Worm (Caenorhabditis elegans): ENCODE measurements around the gene B0034.2.

B0034.2 gene

DNA sequence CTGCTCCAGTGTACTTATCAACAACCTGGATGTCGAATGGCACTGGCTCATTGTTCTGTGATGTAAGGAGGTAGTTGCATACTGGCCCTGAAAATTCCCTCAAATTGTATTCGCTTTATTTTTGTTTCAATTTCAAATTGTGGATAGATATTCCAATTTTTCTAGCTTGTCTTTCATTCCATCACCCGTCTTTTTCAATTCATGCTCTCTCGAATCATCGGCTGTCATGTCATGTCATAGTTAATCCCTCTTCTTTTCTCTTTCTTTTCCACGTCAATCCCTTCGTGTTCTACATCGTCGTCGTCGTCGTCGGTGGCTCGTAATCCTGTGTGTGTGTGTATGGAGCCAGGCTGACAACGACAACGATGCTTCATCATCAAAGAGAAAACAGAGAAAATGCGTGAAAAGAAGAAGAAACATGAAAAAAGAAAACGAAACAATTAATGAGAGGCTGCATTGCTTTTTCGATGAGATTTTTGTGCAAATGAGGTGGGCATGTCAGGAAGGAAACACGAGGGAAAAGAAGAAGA is 11.5 kb upstream of the B0034.2 start:
- TF ChIP-seq madf-6 (GFP tag; IDR thresholded peaks at IDR 0.05) (no peak), mxl-1 (tag; optimal IDR thresholded peaks at IDR 0.05) (no peak), nhr-120 (GFP tag; IDR thresholded peaks at IDR 0.05) (no peak), F10E7.11 (tag; optimal IDR thresholded peaks at IDR 0.05) (no peak), madf-10 (tag; optimal IDR thresholded peaks at IDR 0.05) (no peak), F33H1.4 (GFP tag; IDR thresholded peaks at IDR 0.05) (no peak)

DNA sequence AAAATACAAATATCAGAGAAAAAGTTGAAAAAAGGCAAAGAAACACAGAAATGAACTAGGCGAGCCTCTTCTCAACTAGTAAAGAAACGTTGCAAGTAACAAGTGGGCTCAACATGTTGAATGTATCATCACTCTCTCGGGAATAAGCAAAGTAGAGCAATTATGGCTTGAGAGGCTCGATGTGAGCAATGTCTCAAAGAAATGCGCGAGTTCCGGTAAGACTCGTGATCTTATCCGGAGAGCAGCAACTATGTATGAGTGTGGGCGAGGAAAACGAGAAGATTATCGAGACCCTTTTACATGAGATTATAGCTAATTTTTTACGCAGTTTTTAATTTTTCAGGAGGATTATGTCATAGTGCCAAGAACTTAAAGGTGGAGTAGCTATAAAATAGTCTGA is 8.0 kb upstream of the B0034.2 start:
- TF ChIP-seq pbrm-1 (GFP tag; IDR thresholded peaks at IDR 0.05) (no peak), zim-3 (tag; optimal IDR thresholded peaks at IDR 0.05) (no peak), unc-130 (GFP tag; optimal IDR thresholded peaks at IDR 0.05) (no peak), B0336.3 (GFP tag; IDR thresholded peaks at IDR 0.05) (no peak), pha-4 (tag; optimal IDR thresholded peaks at IDR 0.05) (no peak), F23B12.7 (tag; optimal IDR thresholded peaks at IDR 0.05; ENCODE audit: insufficient read depth) (no peak), akir-1 (GFP tag; optimal IDR thresholded peaks at IDR 0.05) (no peak), hmg-20 (GFP tag; IDR thresholded peaks at IDR 0.05) (no peak), lsy-27 (tag; optimal IDR thresholded peaks at IDR 0.05; ENCODE audit: borderline replicate concordance, insufficient read depth) (no peak), dpff-1 (tag; optimal IDR thresholded peaks at IDR 0.05) (no peak), egl-44 (GFP tag; IDR thresholded peaks at IDR 0.05) (no peak), mcd-1 (GFP tag; IDR thresholded peaks at IDR 0.05) (no peak), xnd-1 (tag; optimal IDR thresholded peaks at IDR 0.05) (no peak), sptf-2 (GFP tag; optimal IDR thresholded peaks at IDR 0.05) (no peak), B0019.2 (GFP tag; conservative IDR thresholded peaks at IDR 0.05) (no peak), C06A6.2 (GFP tag; conservative IDR thresholded peaks at IDR 0.05) (no peak)

DNA sequence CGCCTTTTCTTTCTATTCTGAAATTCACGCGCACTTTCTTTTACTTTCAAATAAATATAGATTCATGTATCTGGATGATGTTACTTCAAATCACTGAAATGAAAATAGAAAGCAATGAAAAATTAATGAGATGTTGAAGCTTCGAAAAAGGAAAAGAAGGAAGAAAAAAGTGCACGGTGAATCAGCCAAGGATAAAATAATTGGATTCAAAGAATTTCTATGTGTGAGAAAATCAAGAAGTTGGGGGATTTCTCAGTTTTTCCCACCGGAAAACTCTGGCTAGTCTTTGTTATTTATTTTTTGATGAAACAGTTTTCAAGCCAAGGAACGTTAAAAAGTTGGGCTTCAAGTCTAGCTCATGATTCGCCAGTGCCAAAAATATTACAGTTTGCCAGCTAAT is 7.6 kb upstream of the B0034.2 start:
- TF ChIP-seq B0035.1 (tag; optimal IDR thresholded peaks at IDR 0.05) (no peak), madf-8 (GFP tag; conservative IDR thresholded peaks at IDR 0.05) (no peak), attf-3 (GFP tag; conservative IDR thresholded peaks at IDR 0.05) (no peak), Y53F4B.3 (GFP tag; IDR thresholded peaks at IDR 0.05) (no peak), him-1 (tag; optimal IDR thresholded peaks at IDR 0.05) (no peak), rec-8 (tag; optimal IDR thresholded peaks at IDR 0.05) (no peak)

DNA sequence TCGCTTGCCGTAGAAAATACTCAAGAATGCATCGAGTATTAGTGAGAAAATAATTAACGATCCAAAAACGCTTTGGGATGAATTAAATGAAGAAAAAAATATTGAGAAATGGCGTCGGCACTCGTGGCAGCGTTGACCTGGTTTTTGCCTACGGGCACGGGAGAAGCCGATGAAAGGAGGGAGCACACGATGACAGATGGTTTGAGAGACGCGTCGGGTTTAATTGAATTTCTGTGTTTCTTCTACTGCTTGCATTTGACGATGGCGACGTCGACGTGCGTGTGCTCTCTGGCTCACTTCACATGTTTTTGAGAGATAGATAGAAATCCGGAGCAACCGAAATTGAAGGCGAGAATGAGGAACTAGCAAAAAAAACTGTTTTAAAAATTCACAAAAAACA is 6.5 kb upstream of the B0034.2 start:
- TF ChIP-seq zfh-2 (GFP tag; conservative IDR thresholded peaks at IDR 0.05) (peak; percentile 50; the same call in 1 of the 2 replicates), F52B5.7 (tag; optimal IDR thresholded peaks at IDR 0.05) (no peak), nhr-120 (GFP tag; IDR thresholded peaks at IDR 0.05) (no peak)

ce11 chrII:5948681-5949080 is 4.5 kb upstream of the B0034.2 start:
- TF ChIP-seq hmg-1.2 (GFP tag; IDR thresholded peaks at IDR 0.05) (peak; percentile 25; the same call in 1 of the 2 replicates), snpc-4 (GFP tag; optimal IDR thresholded peaks at IDR 0.05) (no peak), snpc-4 (tag; optimal IDR thresholded peaks at IDR 0.05) (peak in 1 of 4 experiments; percentile 5), dox-1 (GFP tag; IDR thresholded peaks at IDR 0.05) (0 out of 2 replicates have a peak, but pooled peaks have one; percentile 26), cebp-1 (GFP tag; IDR thresholded peaks at IDR 0.05) (no peak), cebp-1 (tag; optimal IDR thresholded peaks at IDR 0.05) (peak; percentile 27), dpl-1 (GFP tag; optimal IDR thresholded peaks at IDR 0.05) (no peak), zfh-2 (GFP tag; conservative IDR thresholded peaks at IDR 0.05) (peak; percentile 86), bed-2 (GFP tag; IDR thresholded peaks at IDR 0.05) (no peak)

All from whole organism, young adult.